Worm (Caenorhabditis elegans) whole organism, L3 larva: ENCODE results near the gene F59A6.13.

Experiments used
- ama-1 ChIP-seq: fragments of 150-350 bp; optimal IDR thresholded peaks from 2 replicates; lab custom pipeline; 2018
- egl-27 ChIP-seq: sonication (generic microtip); optimal IDR thresholded peaks from 4 replicates; lab custom pipeline; 2017; ENCODE audit warnings: missing biosample characterization, missing genetic modification reagents, missing genetic modification characterization
- lin-39 ChIP-seq: fragments of 150-350 bp; optimal IDR thresholded peaks from 2 replicates; lab custom pipeline; 2018; ENCODE audit warnings: missing biosample characterization, missing genetic modification reagents, missing genetic modification characterization

DNA sequence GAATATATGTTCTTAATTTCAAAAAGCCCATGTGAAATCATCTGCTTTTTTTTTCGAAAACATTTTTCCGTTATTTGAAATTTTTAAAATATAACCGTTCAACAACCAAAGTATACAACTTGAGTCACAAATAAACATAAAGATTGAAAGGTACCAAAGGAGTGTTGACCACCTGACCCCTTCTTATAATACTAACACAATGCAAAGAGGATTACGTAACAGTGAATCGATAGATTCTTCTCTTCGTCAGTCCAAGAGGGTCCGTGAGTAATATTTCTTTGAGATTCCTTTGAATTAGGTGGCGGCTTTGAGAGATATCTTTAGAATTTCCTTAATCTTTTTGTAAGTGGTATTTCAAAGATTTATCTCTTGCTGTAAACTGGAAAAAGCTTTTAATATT is 6.5 kb upstream of the F59A6.13 start:
- TF ChIP-seq egl-27 (no peak), lin-39 (tag; lab: Kevin White, UChicago) (no peak), ama-1 (no peak)
